Worm (Caenorhabditis elegans) whole organism, L4/young adult: Measurements from ENCODE around the gene C09E9.1.

Source experiments
- W03F9.2 ChIP-seq: fragments of 150-350 bp; optimal IDR thresholded peaks from 2 replicates; lab custom pipeline; 2014; ENCODE audit warnings: missing biosample characterization, missing genetic modification characterization
- dao-5 ChIP-seq: sonication (generic microtip); optimal IDR thresholded peaks from 2 replicates; lab custom pipeline; 2016; ENCODE audit warnings: missing genotype, missing genetic modification characterization, moderate library complexity, missing compliant biosample characterization
- him-1 ChIP-seq: sonication (generic microtip); optimal IDR thresholded peaks from 2 replicates; lab custom pipeline; 2016; ENCODE audit warnings: missing genotype, missing genetic modification reagents, missing genetic modification characterization, missing compliant biosample characterization

- no peak for TF ChIP-seq him-1
- no peak for TF ChIP-seq dao-5 (tag; lab: Kevin White, UChicago)
- peak; percentile 32 for TF ChIP-seq W03F9.2 (tag; lab: Kevin White, UChicago)
Observed at ce11 chrIV:1274583-1274982, at the start of gene C09E9.1.
